Fruit fly (Drosophila melanogaster) whole organism, wandering third instar larva: ENCODE measurements around the gene Tcs6.

ENCODE experiments used
- Hnf4 ChIP-seq: fragments of 200-800 bp; sonication (Bioruptor generic); optimal IDR thresholded peaks from 2 replicates; lab custom pipeline; 2016; ENCODE audit warnings: missing biosample characterization, mild to moderate bottlenecking, missing genetic modification characterization
- Hr78 ChIP-seq: fragments of >200 bp; optimal IDR thresholded peaks from 2 replicates; lab custom pipeline; 2017; ENCODE audit warnings: missing biosample characterization, missing genetic modification characterization
- Hr83 ChIP-seq: fragments of 200-300 bp; sonication (Bioruptor generic); optimal IDR thresholded peaks from 2 replicates; lab custom pipeline; 2016; ENCODE audit warnings: missing biosample characterization, mild to moderate bottlenecking, missing genetic modification characterization, moderate library complexity; ENCODE audit not compliant: poor library complexity, severe bottlenecking
- Mio ChIP-seq: sonication (Bioruptor generic); optimal IDR thresholded peaks from 2 replicates; lab custom pipeline; 2016; ENCODE audit warnings: missing biosample characterization, missing genetic modification characterization
- Myc ChIP-seq: fragments of >200 bp; optimal IDR thresholded peaks from 2 replicates; lab custom pipeline; 2017
- OdsH ChIP-seq: fragments of 200-800 bp; sonication (Bioruptor generic); optimal IDR thresholded peaks from 2 replicates; lab custom pipeline; 2016; ENCODE audit warnings: missing biosample characterization, mild to moderate bottlenecking, missing genetic modification characterization
- Sp1 ChIP-seq: fragments of 200-800 bp; sonication (Bioruptor generic); optimal IDR thresholded peaks from 3 replicates; lab custom pipeline; 2019; ENCODE audit warnings: missing biosample characterization, mild to moderate bottlenecking, missing genetic modification characterization, moderate library complexity
- brk ChIP-seq: fragments of 200-800 bp; sonication (Bioruptor generic); optimal IDR thresholded peaks from 2 replicates; lab custom pipeline; 2016; ENCODE audit warnings: missing biosample characterization, mild to moderate bottlenecking, missing genetic modification characterization
- dmrt93B ChIP-seq: fragments of 200-800 bp; sonication (Bioruptor generic); optimal IDR thresholded peaks from 2 replicates; lab custom pipeline; 2018; ENCODE audit warnings: missing biosample characterization, mild to moderate bottlenecking, missing genetic modification characterization
- fru ChIP-seq: fragments of 200-800 bp; sonication (Bioruptor generic); optimal IDR thresholded peaks from 3 replicates; lab custom pipeline; 2016; ENCODE audit warnings: missing biosample characterization, mild to moderate bottlenecking, missing genetic modification characterization
- h ChIP-seq: fragments of 200-800 bp; sonication (Bioruptor generic); optimal IDR thresholded peaks from 3 replicates; lab custom pipeline; 2016; ENCODE audit warnings: missing biosample characterization, mild to moderate bottlenecking, missing genetic modification characterization
- pan ChIP-seq: fragments of >200 bp; optimal IDR thresholded peaks from 2 replicates; lab custom pipeline; 2017
- psq ChIP-seq: fragments of 200-800 bp; sonication (Bioruptor generic); optimal IDR thresholded peaks from 3 replicates; lab custom pipeline; 2017; ENCODE audit warnings: missing biosample characterization, mild to moderate bottlenecking, missing genetic modification characterization, moderate library complexity

DNA sequence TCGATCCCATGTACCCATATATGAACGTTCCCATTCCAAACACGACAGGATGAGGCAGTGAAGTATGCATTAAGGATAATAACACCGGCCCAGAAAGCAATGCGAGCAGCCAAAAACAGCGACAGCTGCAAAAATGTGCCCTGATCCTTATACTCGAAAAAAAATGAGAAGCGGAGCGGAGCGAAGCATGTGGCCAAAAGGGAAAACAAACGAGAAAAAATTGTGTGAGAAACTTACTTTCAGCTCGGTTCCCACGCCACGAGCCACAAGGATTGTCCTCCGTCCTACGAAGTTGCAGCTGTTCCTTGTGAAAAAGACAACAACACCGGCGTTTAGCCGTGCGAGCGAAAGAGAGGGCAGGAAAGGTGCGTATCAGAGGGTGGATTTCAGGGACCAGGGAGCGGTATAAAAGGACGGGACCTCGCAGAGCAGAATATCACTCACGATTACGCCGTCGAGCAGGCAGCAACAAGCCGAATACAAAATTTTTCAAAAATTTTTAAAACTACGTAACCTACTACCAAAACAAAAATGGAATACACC is 18.2 kb downstream of the Tcs6 start:
- TF ChIP-seq fru (GFP tag; lab: Kevin White, UChicago) (no peak), Hr78 (GFP tag; lab: Kevin White, UChicago) (no peak), h (GFP tag; lab: Kevin White, UChicago) (no peak), Mio (GFP tag; lab: Kevin White, UChicago) (no peak), OdsH (no peak), dmrt93B (GFP tag; lab: Kevin White, UChicago) (no peak), Myc (no peak), pan (no peak), psq (GFP tag; lab: Kevin White, UChicago) (no peak), brk (no peak), Hr83 (no peak), Hnf4 (GFP tag; lab: Kevin White, UChicago) (no peak), Sp1 (GFP tag; lab: Kevin White, UChicago) (no peak)
